Worm (Caenorhabditis elegans) whole organism, mixed stage, embryonic: Measurements from ENCODE around the gene mmcm-1.

Experiments
- M03D4.4 ChIP-seq: sonication (generic microtip); optimal IDR thresholded peaks from 2 replicates; lab custom pipeline; 2017; ENCODE audit warnings: mild to moderate bottlenecking, missing genetic modification characterization, missing compliant biosample characterization
- bed-3 ChIP-seq: fragments of 200-800 bp; sonication (Bioruptor generic); optimal IDR thresholded peaks from 3 replicates; lab custom pipeline; 2018; ENCODE audit warnings: mild to moderate bottlenecking, missing genetic modification characterization, moderate library complexity, missing compliant biosample characterization
- blmp-1 ChIP-seq: fragments of 150-350 bp; optimal IDR thresholded peaks from 2 replicates; lab custom pipeline; 2014; ENCODE audit warnings: missing biosample characterization, missing genetic modification characterization
- ceh-39 ChIP-seq: fragments of 150-350 bp; optimal IDR thresholded peaks from 2 replicates; lab custom pipeline; 2014; ENCODE audit warnings: missing biosample characterization, missing genetic modification characterization
- ceh-43 ChIP-seq: fragments of 200-800 bp; sonication (Bioruptor generic); optimal IDR thresholded peaks from 2 replicates; lab custom pipeline; 2018; ENCODE audit warnings: mild to moderate bottlenecking, missing genetic modification characterization, moderate library complexity, missing compliant biosample characterization
- ceh-83 ChIP-seq: fragments of 200-800 bp; sonication (Bioruptor generic); optimal IDR thresholded peaks from 2 replicates; lab custom pipeline; 2018; ENCODE audit warnings: mild to moderate bottlenecking, missing genetic modification characterization, missing compliant biosample characterization
- ces-1 ChIP-seq: fragments of 150-350 bp; optimal IDR thresholded peaks from 2 replicates; lab custom pipeline; 2014; ENCODE audit warnings: missing biosample characterization, missing genetic modification reagents, missing genetic modification characterization
- cnd-1 ChIP-seq: fragments of 200-800 bp; sonication (Bioruptor generic); optimal IDR thresholded peaks from 2 replicates; lab custom pipeline; 2018; ENCODE audit warnings: mild to moderate bottlenecking, missing genetic modification characterization, missing compliant biosample characterization
- drap-1 ChIP-seq: fragments of 200-800 bp; sonication (Bioruptor generic); optimal IDR thresholded peaks from 3 replicates; lab custom pipeline; 2018; ENCODE audit warnings: mild to moderate bottlenecking, missing genetic modification characterization, missing compliant biosample characterization
- elt-1 ChIP-seq: sonication (generic microtip); optimal IDR thresholded peaks from 2 replicates; lab custom pipeline; 2017; ENCODE audit warnings: missing genetic modification characterization, mild to moderate bottlenecking, missing compliant biosample characterization, antibody characterized with exemption, moderate library complexity, borderline replicate concordance; ENCODE audit not compliant: insufficient read depth
- elt-3 ChIP-seq: fragments of 150-350 bp; optimal IDR thresholded peaks from 2 replicates; lab custom pipeline; 2014; ENCODE audit warnings: missing biosample characterization, missing genetic modification characterization
- flh-1 ChIP-seq: fragments of 200-800 bp; sonication (Bioruptor generic); optimal IDR thresholded peaks from 2 replicates; lab custom pipeline; 2018; ENCODE audit warnings: mild to moderate bottlenecking, missing genetic modification characterization, moderate library complexity, missing compliant biosample characterization
- ham-2 ChIP-seq: fragments of 200-800 bp; sonication (Bioruptor generic); optimal IDR thresholded peaks from 2 replicates; lab custom pipeline; 2018; ENCODE audit warnings: mild to moderate bottlenecking, missing genetic modification characterization, missing compliant biosample characterization
- hlh-1 ChIP-seq: fragments of 150-350 bp; optimal IDR thresholded peaks from 2 replicates; lab custom pipeline; 2014; ENCODE audit warnings: missing biosample characterization, missing genetic modification reagents, missing genetic modification characterization
- lin-13 ChIP-seq: fragments of 150-350 bp; optimal IDR thresholded peaks from 2 replicates; lab custom pipeline; 2014; ENCODE audit warnings: missing biosample characterization, missing genetic modification characterization
- lin-32 ChIP-seq: fragments of 200-800 bp; sonication (Bioruptor generic); optimal IDR thresholded peaks from 2 replicates; lab custom pipeline; 2018; ENCODE audit warnings: mild to moderate bottlenecking, missing genetic modification characterization, missing compliant biosample characterization
- lsy-2 ChIP-seq: fragments of 150-350 bp; optimal IDR thresholded peaks from 2 replicates; lab custom pipeline; 2014; ENCODE audit warnings: missing biosample characterization, missing genetic modification characterization
- mab-5 ChIP-seq: fragments of 150-350 bp; optimal IDR thresholded peaks from 2 replicates; lab custom pipeline; 2014; ENCODE audit warnings: missing biosample characterization, missing genetic modification characterization
- mep-1 ChIP-seq: fragments of 150-350 bp; optimal IDR thresholded peaks from 2 replicates; lab custom pipeline; 2017; ENCODE audit warnings: missing biosample characterization, missing genetic modification reagents, missing genetic modification characterization, inconsistent platforms
- mls-2 ChIP-seq: sonication (generic microtip); optimal IDR thresholded peaks from 2 replicates; lab custom pipeline; 2016; ENCODE audit warnings: mild to moderate bottlenecking, missing genetic modification characterization, moderate library complexity, missing compliant biosample characterization
- nhr-12 ChIP-seq: fragments of 150-350 bp; optimal IDR thresholded peaks from 2 replicates; lab custom pipeline; 2014; ENCODE audit warnings: missing biosample characterization, missing genetic modification characterization
- nhr-2 ChIP-seq: fragments of 150-350 bp; optimal IDR thresholded peaks from 2 replicates; lab custom pipeline; 2014; ENCODE audit warnings: missing biosample characterization, missing genetic modification characterization
- nhr-237 ChIP-seq: fragments of 150-350 bp; optimal IDR thresholded peaks from 2 replicates; lab custom pipeline; 2014; ENCODE audit warnings: missing biosample characterization, missing genetic modification characterization
- nhr-28 ChIP-seq: fragments of 150-350 bp; optimal IDR thresholded peaks from 2 replicates; lab custom pipeline; 2014; ENCODE audit warnings: missing biosample characterization, missing genetic modification characterization
- nhr-76 ChIP-seq: sonication (generic microtip); optimal IDR thresholded peaks from 2 replicates; lab custom pipeline; 2017; ENCODE audit warnings: missing biosample characterization, missing genetic modification characterization
- pha-4 ChIP-seq: fragments of 150-350 bp; optimal IDR thresholded peaks from 2 replicates; lab custom pipeline; 2018; ENCODE audit warnings: missing biosample characterization, missing genetic modification reagents, missing genetic modification characterization
- sem-2 ChIP-seq: fragments of 200-800 bp; sonication (Bioruptor generic); optimal IDR thresholded peaks from 2 replicates; lab custom pipeline; 2018; ENCODE audit warnings: mild to moderate bottlenecking, missing genetic modification characterization, missing compliant biosample characterization
- snpc-4 ChIP-seq: fragments of 150-350 bp; optimal IDR thresholded peaks from 2 replicates; lab custom pipeline; 2014; ENCODE audit warnings: missing biosample characterization, missing genetic modification characterization
- sptf-1 ChIP-seq: sonication (generic microtip); optimal IDR thresholded peaks from 2 replicates; lab custom pipeline; 2017; ENCODE audit warnings: mild to moderate bottlenecking, missing genetic modification characterization, moderate library complexity, missing compliant biosample characterization
- tbx-8 ChIP-seq: fragments of 200-800 bp; sonication (Bioruptor generic); optimal IDR thresholded peaks from 2 replicates; lab custom pipeline; 2018; ENCODE audit warnings: mild to moderate bottlenecking, missing genetic modification characterization, moderate library complexity, missing compliant biosample characterization
- unc-120 ChIP-seq: sonication (generic microtip); optimal IDR thresholded peaks from 2 replicates; lab custom pipeline; 2017; ENCODE audit warnings: missing genetic modification characterization, missing compliant biosample characterization; ENCODE audit not compliant: poor library complexity, severe bottlenecking
- unc-39 ChIP-seq: fragments of 150-350 bp; optimal IDR thresholded peaks from 2 replicates; lab custom pipeline; 2014; ENCODE audit warnings: missing biosample characterization, missing genetic modification characterization
- unc-62 ChIP-seq: fragments of 150-350 bp; optimal IDR thresholded peaks from 2 replicates; lab custom pipeline; 2014; ENCODE audit warnings: missing biosample characterization, missing genetic modification reagents, missing genetic modification characterization
- zip-8 ChIP-seq: fragments of 150-350 bp; optimal IDR thresholded peaks from 2 replicates; lab custom pipeline; 2014; ENCODE audit warnings: missing biosample characterization, missing genetic modification characterization
- ztf-11 ChIP-seq: fragments of 150-350 bp; optimal IDR thresholded peaks from 2 replicates; lab custom pipeline; 2014; ENCODE audit warnings: missing biosample characterization, missing genetic modification characterization

mmcm-1 gene

DNA sequence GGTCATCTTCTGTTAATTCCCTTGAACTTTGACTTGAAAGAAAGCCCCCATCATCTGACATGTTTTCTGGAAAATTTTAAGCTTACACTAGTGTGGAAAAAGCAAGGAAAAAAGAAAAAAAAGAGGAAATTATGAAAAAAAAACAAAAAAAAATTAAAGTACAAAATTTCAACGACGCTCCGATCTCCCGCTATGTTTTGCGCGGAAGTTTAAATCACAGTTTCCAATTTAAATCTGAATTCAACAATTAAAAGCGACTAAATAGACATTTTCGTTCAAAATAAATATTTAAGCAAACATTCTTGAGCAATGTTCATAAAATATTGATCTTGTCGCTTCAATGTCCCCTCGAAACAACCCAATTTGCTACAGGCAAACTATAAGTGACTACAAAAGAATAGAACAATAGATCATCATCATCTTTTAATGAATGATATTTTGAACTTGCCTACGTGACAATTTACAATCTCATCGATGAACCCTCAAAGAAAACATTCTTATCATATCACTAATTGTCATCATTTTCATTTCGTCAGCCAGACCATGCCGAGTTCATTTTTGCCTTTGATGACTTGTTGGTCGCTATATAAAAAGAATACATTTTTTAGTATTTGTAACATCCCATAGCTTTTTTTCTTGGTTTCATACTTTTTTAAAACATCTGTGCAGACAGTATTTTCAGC lies 14.3 kb upstream of the mmcm-1 start, which contains the start of the genes metl-6 and nit-1:
metl-6 (minus strand) TSS at position 66 of the 683 bp plus-strand sequence.
nit-1 (plus strand) TSS at position 562 of the 683 bp plus-strand sequence.
- no peak for TF ChIP-seq nhr-12 (tag; lab: Kevin White, UChicago)

- TF ChIP-seq ceh-43, result no peak
- TF ChIP-seq ces-1 (GFP tag; lab: Kevin White, UChicago), result peak; percentile 8
- TF ChIP-seq mls-2 (tag; lab: Kevin White, UChicago), result no peak
- TF ChIP-seq, all 35 proteins: peak for 1
Observed at ce11 chrIII:3918569-3918968, 11.1 kb upstream of the mmcm-1 start, which contains the start of gene ZK1058.3. TSS of gene ZK1058.3 (plus strand) at chrIII:3918869.

- TF ChIP-seq lin-13, result peak; percentile 62
- TF ChIP-seq mls-2 (tag; lab: Kevin White, UChicago), result peak; percentile 93
- peak; percentile 44 for TF ChIP-seq ces-1 (GFP tag; lab: Kevin White, UChicago)
- TF ChIP-seq mep-1 (tag; lab: Kevin White, UChicago), result peak; percentile 55
- TF ChIP-seq nhr-237 (tag; lab: Kevin White, UChicago), result peak; percentile 72
- TF ChIP-seq ztf-11 (tag; lab: Kevin White, UChicago), result peak; percentile 90
- TF ChIP-seq nhr-12 (tag; lab: Kevin White, UChicago), result no peak
- TF ChIP-seq ceh-83, result peak; percentile 74
- peak; percentile 44 for TF ChIP-seq unc-39 (tag; lab: Kevin White, UChicago)
- peak; percentile 89 for TF ChIP-seq drap-1 (GFP tag; lab: Kevin White, UChicago)
- TF ChIP-seq mab-5 (tag; lab: Kevin White, UChicago), result peak; percentile 68
- peak; percentile 65 for TF ChIP-seq lsy-2 (tag; lab: Kevin White, UChicago)
- peak; percentile 84 for TF ChIP-seq hlh-1 (tag; lab: Kevin White, UChicago)
- TF ChIP-seq bed-3 (GFP tag; lab: Kevin White, UChicago), result peak; percentile 48
- peak; percentile 84 for TF ChIP-seq nhr-76
- peak; percentile 64 for TF ChIP-seq sem-2 (GFP tag; lab: Kevin White, UChicago)
- TF ChIP-seq ceh-39, result peak; percentile 42
- TF ChIP-seq cnd-1, result peak; percentile 85
- peak; percentile 83 for TF ChIP-seq ceh-43
- TF ChIP-seq blmp-1 (tag; lab: Kevin White, UChicago), result peak; percentile 62
- peak; percentile 61 for TF ChIP-seq unc-120 (tag; lab: Kevin White, UChicago)
- TF ChIP-seq pha-4 (tag; lab: Kevin White, UChicago), result peak; percentile 71
- TF ChIP-seq snpc-4 (tag; lab: Kevin White, UChicago), result no peak
- TF ChIP-seq sptf-1 (tag; lab: Kevin White, UChicago), result peak; percentile 94
- peak; percentile 63 for TF ChIP-seq tbx-8 (GFP tag; lab: Kevin White, UChicago)
- TF ChIP-seq unc-62, result no peak
- TF ChIP-seq zip-8 (tag; lab: Kevin White, UChicago), result no peak
- TF ChIP-seq ham-2 (GFP tag; lab: Kevin White, UChicago), result peak; percentile 71
- TF ChIP-seq elt-1, result peak; percentile 27
- peak; percentile 71 for TF ChIP-seq lin-32 (GFP tag; lab: Kevin White, UChicago)
- TF ChIP-seq nhr-2 (tag; lab: Kevin White, UChicago), result no peak
- TF ChIP-seq M03D4.4 (tag; lab: Kevin White, UChicago), result peak; percentile 83
- TF ChIP-seq flh-1 (GFP tag; lab: Kevin White, UChicago), result peak; percentile 70
- TF ChIP-seq elt-3 (tag; lab: Kevin White, UChicago), result peak; percentile 62
- TF ChIP-seq nhr-28 (tag; lab: Kevin White, UChicago), result peak; percentile 41
Observed at ce11 chrIII:3916624-3917023, 9.1 kb upstream of the mmcm-1 start, which contains the start of gene ccdc-47. TSS of gene ccdc-47 (plus strand) at chrIII:3916967.

DNA sequence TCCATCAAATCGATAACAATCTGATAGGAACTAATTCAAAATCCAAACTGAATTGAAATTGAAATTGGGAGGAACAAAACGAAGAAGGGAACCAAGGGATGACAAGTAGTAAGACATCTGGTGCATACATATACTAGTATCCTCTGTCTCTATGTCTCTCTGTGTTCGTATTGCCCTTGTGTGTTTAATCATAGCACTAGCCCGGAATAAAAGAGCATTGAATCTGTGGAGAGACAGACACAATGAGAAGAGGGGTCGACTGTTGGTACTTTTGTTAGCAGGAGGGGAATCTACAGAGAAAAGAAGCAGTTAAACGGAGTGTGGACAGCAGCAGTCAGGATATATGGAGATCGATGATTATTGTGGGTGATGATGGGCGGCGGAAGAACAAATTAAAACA lies 8.2 kb upstream of the mmcm-1 start:
- TF ChIP-seq lin-13 (no peak), elt-3 (tag; lab: Kevin White, UChicago) (no peak), ztf-11 (tag; lab: Kevin White, UChicago) (peak; percentile 24), unc-120 (tag; lab: Kevin White, UChicago) (peak; percentile 30), nhr-76 (no peak), nhr-2 (tag; lab: Kevin White, UChicago) (peak; percentile 4), ceh-83 (no peak), cnd-1 (peak; percentile 12), unc-62 (peak; percentile 53), ham-2 (GFP tag; lab: Kevin White, UChicago) (peak; percentile 88), hlh-1 (tag; lab: Kevin White, UChicago) (peak; percentile 79), elt-1 (no peak), nhr-12 (tag; lab: Kevin White, UChicago) (no peak), mep-1 (tag; lab: Kevin White, UChicago) (peak; percentile 15), sptf-1 (tag; lab: Kevin White, UChicago) (no peak), ceh-43 (no peak), pha-4 (tag; lab: Kevin White, UChicago) (peak; percentile 4), ces-1 (GFP tag; lab: Kevin White, UChicago) (peak; percentile 37), lsy-2 (tag; lab: Kevin White, UChicago) (no peak), zip-8 (tag; lab: Kevin White, UChicago) (no peak)
